Fruit fly (Drosophila melanogaster): ENCODE measurements around the gene Syp.

DNA sequence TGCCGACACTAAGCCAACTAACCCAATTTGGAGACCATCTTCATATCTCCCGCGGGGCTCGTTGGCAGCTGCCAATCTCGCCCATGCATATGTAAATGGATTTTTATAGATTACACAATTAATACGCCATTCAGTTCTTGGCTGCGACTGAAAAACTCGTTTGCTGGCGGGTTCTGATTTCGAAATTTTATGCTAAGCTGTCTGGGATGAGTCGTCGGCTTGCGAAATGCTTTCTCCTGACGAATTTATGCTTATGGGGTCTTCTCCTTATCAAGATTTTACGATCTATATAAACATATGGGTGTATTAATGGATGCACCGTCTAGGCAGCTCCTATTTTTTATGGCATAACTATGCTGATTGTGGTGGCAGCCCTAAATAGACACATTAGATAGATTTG lies 17.5 kb upstream of the Syp start, which contains the start of gene CG17267:
- TF ChIP-seq CTCF (optimal IDR thresholded peaks at IDR 0.05) (no peak), CG8478 (optimal IDR thresholded peaks at IDR 0.05) (no peak)
